Fruit fly (Drosophila melanogaster): ENCODE data around the gene CG16717.

- TF ChIP-seq Hr96 (GFP tag; optimal IDR thresholded peaks at IDR 0.05) (no peak), cnc (optimal IDR thresholded peaks at IDR 0.05) (no peak)
Observed at dm6 chr3L:9629910-9630309, 49.1 kb upstream of the CG16717 start.

Data from whole organism, adult.